Worm (Caenorhabditis elegans): Measurements from ENCODE around the gene Y79H2A.3.

DNA sequence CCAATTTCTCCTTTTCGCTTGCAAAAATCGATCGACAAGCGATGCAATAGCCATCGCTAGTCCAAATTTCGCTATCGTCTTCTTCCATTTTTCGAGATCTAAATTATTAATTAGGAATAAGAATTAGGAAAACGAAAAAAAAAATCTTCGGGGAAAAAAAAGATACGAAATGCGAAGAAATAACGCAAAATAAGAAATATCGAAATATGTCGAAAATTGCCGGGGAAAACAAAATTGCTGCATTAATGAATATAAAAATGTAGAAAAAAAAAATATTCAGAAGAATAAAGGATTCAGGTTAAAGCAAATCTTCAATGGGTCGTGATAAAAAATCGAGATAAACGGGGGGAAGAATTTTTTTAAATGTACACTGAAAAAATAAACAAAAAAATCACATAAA is at the start of gene Y79H2A.3:
- TF ChIP-seq ceh-82 (tag; optimal IDR thresholded peaks at IDR 0.05) (no peak), snpc-4 (tag; optimal IDR thresholded peaks at IDR 0.05) (no peak), fkh-10 (GFP tag; optimal IDR thresholded peaks at IDR 0.05) (no peak), ztf-4 (tag; optimal IDR thresholded peaks at IDR 0.05) (no peak), nfya-1 (tag; optimal IDR thresholded peaks at IDR 0.05; ENCODE audit: insufficient read depth) (no peak), mdl-1 (tag; optimal IDR thresholded peaks at IDR 0.05) (no peak), lsy-12 (tag; optimal IDR thresholded peaks at IDR 0.05) (no peak), egl-27 (tag; optimal IDR thresholded peaks at IDR 0.05) (no peak), lin-39 (tag; optimal IDR thresholded peaks at IDR 0.05) (no peak), pqm-1 (tag; optimal IDR thresholded peaks at IDR 0.05) (no peak)

All from whole organism, L3 larva.